Fruit fly (Drosophila melanogaster) whole organism, embryonic: ENCODE measurements around the gene hang.
A peak's percentile ranks its signal among the peaks of the same experiment; 100 is the strongest.

Experiments used
- Asciz ChIP-seq: fragments of 200-800 bp; sonication (Bioruptor generic); optimal IDR thresholded peaks from 2 replicates; lab custom pipeline; 2017; ENCODE audit warnings: missing biosample characterization, mild to moderate bottlenecking, missing genetic modification characterization, missing genetic modification reagents
- B-H1 ChIP-seq: fragments of 200-800 bp; sonication (Bioruptor generic); IDR thresholded peaks from 3 replicates; pipeline ENCODE4 v1.3.6; 2022; ENCODE audit warnings: missing biosample characterization, missing genetic modification characterization
- CG12155 ChIP-seq: fragments of 200-800 bp; sonication (Bioruptor generic); optimal IDR thresholded peaks from 3 replicates; lab custom pipeline; 2016; ENCODE audit warnings: missing biosample characterization, missing genetic modification characterization
- CG14965 ChIP-seq: fragments of 200-800 bp; sonication (Bioruptor generic); optimal IDR thresholded peaks from 2 replicates; lab custom pipeline; 2016; ENCODE audit warnings: missing biosample characterization, missing genetic modification characterization, borderline replicate concordance
- CG15073 ChIP-seq: fragments of 200-800 bp; sonication (Bioruptor generic); optimal IDR thresholded peaks from 2 replicates; lab custom pipeline; 2016; ENCODE audit warnings: missing biosample characterization, missing genetic modification characterization
- CG1529 ChIP-seq: fragments of 200-800 bp; sonication (Bioruptor generic); optimal IDR thresholded peaks from 3 replicates; lab custom pipeline; 2018; ENCODE audit warnings: missing biosample characterization, missing genetic modification characterization
- CG15696 ChIP-seq: fragments of 200-800 bp; sonication (Bioruptor generic); optimal IDR thresholded peaks from 2 replicates; lab custom pipeline; 2019; ENCODE audit warnings: missing biosample characterization, mild to moderate bottlenecking, missing genetic modification characterization, moderate library complexity
- CG18011 ChIP-seq: fragments of 200-800 bp; sonication (Bioruptor generic); optimal IDR thresholded peaks from 2 replicates; lab custom pipeline; 2017; ENCODE audit warnings: missing biosample characterization, missing genetic modification characterization, mild to moderate bottlenecking, moderate library complexity, missing genotype
- CG1832 ChIP-seq: fragments of 200-800 bp; sonication (Bioruptor generic); optimal IDR thresholded peaks from 2 replicates; lab custom pipeline; 2017; ENCODE audit warnings: missing biosample characterization, mild to moderate bottlenecking, missing genetic modification characterization, inconsistent platforms
- CG2199 ChIP-seq: fragments of 200-800 bp; sonication (Bioruptor generic); IDR thresholded peaks from 3 replicates; pipeline ENCODE4 v1.3.6; 2022; ENCODE audit warnings: missing biosample characterization, missing genetic modification characterization
- CG2712 ChIP-seq: fragments of 200-800 bp; optimal IDR thresholded peaks from 3 replicates; lab custom pipeline; 2019; ENCODE audit warnings: missing biosample characterization, mild to moderate bottlenecking, missing genetic modification characterization, moderate library complexity
- CG3163 ChIP-seq: fragments of 200-800 bp; sonication (Bioruptor generic); optimal IDR thresholded peaks from 3 replicates; lab custom pipeline; 2016; ENCODE audit warnings: missing biosample characterization, missing genetic modification characterization
- CG4404 ChIP-seq: fragments of 200-800 bp; sonication (Bioruptor generic); IDR thresholded peaks from 2 replicates; pipeline ENCODE4 v1.3.6; 2022; ENCODE audit warnings: missing biosample characterization, missing genetic modification characterization
- CG7745 ChIP-seq: fragments of 200-800 bp; sonication (Bioruptor generic); optimal IDR thresholded peaks from 2 replicates; lab custom pipeline; 2018; ENCODE audit warnings: missing biosample characterization, mild to moderate bottlenecking, missing genetic modification characterization, moderate library complexity
- CG7963 ChIP-seq: fragments of 200-800 bp; sonication (Bioruptor generic); IDR thresholded peaks from 3 replicates; pipeline ENCODE4 v1.3.6; 2022; ENCODE audit warnings: missing biosample characterization, missing genetic modification characterization; ENCODE audit not compliant: partially characterized antibody
- CG9817 ChIP-seq: fragments of 200-800 bp; sonication (Bioruptor generic); optimal IDR thresholded peaks from 2 replicates; lab custom pipeline; 2018; ENCODE audit warnings: missing biosample characterization, mild to moderate bottlenecking, missing genetic modification characterization, moderate library complexity
- CoRest ChIP-seq: fragments of 200-800 bp; sonication (Bioruptor generic); optimal IDR thresholded peaks from 3 replicates; lab custom pipeline; 2018; ENCODE audit warnings: missing biosample characterization, mild to moderate bottlenecking, missing genetic modification characterization, moderate library complexity
- E2f2 ChIP-seq: fragments of 200-800 bp; sonication (Bioruptor generic); IDR thresholded peaks from 2 replicates; pipeline ENCODE4 v1.3.6; 2022; ENCODE audit warnings: missing biosample characterization, missing genetic modification characterization
- Fer3 ChIP-seq: fragments of 200-800 bp; sonication (Bioruptor generic); optimal IDR thresholded peaks from 2 replicates; lab custom pipeline; 2018; ENCODE audit warnings: missing biosample characterization, mild to moderate bottlenecking, missing genetic modification characterization, moderate library complexity
- HmgD ChIP-seq: fragments of 200-800 bp; sonication (Bioruptor generic); optimal IDR thresholded peaks from 3 replicates; lab custom pipeline; 2016; ENCODE audit warnings: missing biosample characterization, missing genetic modification characterization
- HmgZ ChIP-seq: fragments of 200-800 bp; sonication (Bioruptor generic); optimal IDR thresholded peaks from 2 replicates; lab custom pipeline; 2018; ENCODE audit warnings: missing biosample characterization, mild to moderate bottlenecking, missing genetic modification characterization
- Hmx ChIP-seq: fragments of 200-800 bp; sonication (Bioruptor generic); optimal IDR thresholded peaks from 2 replicates; lab custom pipeline; 2016; ENCODE audit warnings: missing biosample characterization, missing genetic modification characterization
- Nf-YA ChIP-seq: fragments of 200-800 bp; sonication (Bioruptor generic); IDR thresholded peaks from 2 replicates; pipeline ENCODE4 v1.3.6; 2022; ENCODE audit warnings: missing biosample characterization, missing genetic modification characterization
- Opbp ChIP-seq: fragments of 200-800 bp; sonication (Bioruptor generic); IDR thresholded peaks from 3 replicates; pipeline ENCODE4 v1.3.6; 2022; ENCODE audit warnings: missing biosample characterization, missing genetic modification characterization; ENCODE audit not compliant: partially characterized antibody
- PHDP ChIP-seq: fragments of 200-800 bp; sonication (Bioruptor generic); optimal IDR thresholded peaks from 3 replicates; lab custom pipeline; 2018; ENCODE audit warnings: missing biosample characterization, mild to moderate bottlenecking, missing genetic modification characterization, moderate library complexity
- Rx ChIP-seq: fragments of 200-800 bp; sonication (Bioruptor generic); IDR thresholded peaks from 2 replicates; pipeline ENCODE4 v1.3.6; 2022; ENCODE audit warnings: missing biosample characterization, missing genetic modification characterization
- Scr ChIP-seq: fragments of 200-800 bp; sonication (Bioruptor generic); IDR thresholded peaks from 2 replicates; pipeline ENCODE4 v1.3.6; 2022; ENCODE audit warnings: missing biosample characterization, missing genetic modification characterization; ENCODE audit not compliant: partially characterized antibody
- Spps ChIP-seq: fragments of 200-800 bp; sonication (Bioruptor generic); optimal IDR thresholded peaks from 2 replicates; lab custom pipeline; 2018; ENCODE audit warnings: missing biosample characterization, mild to moderate bottlenecking, missing genetic modification characterization
- ab ChIP-seq: fragments of 200-800 bp; sonication (Bioruptor generic); optimal IDR thresholded peaks from 2 replicates; lab custom pipeline; 2016; ENCODE audit warnings: missing biosample characterization, missing genetic modification characterization
- ash1 ChIP-seq: fragments of 200-800 bp; sonication (Bioruptor generic); optimal IDR thresholded peaks from 2 replicates; lab custom pipeline; 2018; ENCODE audit warnings: missing biosample characterization, mild to moderate bottlenecking, missing genetic modification characterization
- ato ChIP-seq: fragments of 200-800 bp; sonication (Bioruptor generic); IDR thresholded peaks from 2 replicates; pipeline ENCODE4 v1.3.6; 2022; ENCODE audit warnings: missing biosample characterization, missing genetic modification characterization; ENCODE audit not compliant: partially characterized antibody
- bab2 ChIP-seq: fragments of 200-800 bp; sonication (Bioruptor generic); optimal IDR thresholded peaks from 2 replicates; lab custom pipeline; 2016; ENCODE audit warnings: missing biosample characterization, missing genetic modification characterization
- cg ChIP-seq: fragments of 200-800 bp; sonication (Bioruptor generic); optimal IDR thresholded peaks from 3 replicates; lab custom pipeline; 2019; ENCODE audit warnings: missing biosample characterization, mild to moderate bottlenecking, missing genetic modification characterization, moderate library complexity
- chinmo ChIP-seq: fragments of 200-800 bp; sonication (Bioruptor generic); IDR thresholded peaks from 4 replicates; pipeline ENCODE4 v1.3.6; 2022; ENCODE audit warnings: missing biosample characterization, missing genetic modification characterization; ENCODE audit not compliant: partially characterized antibody
- crol ChIP-seq: fragments of 200-800 bp; sonication (Bioruptor generic); IDR thresholded peaks from 2 replicates; pipeline ENCODE4 v1.3.6; 2022; ENCODE audit warnings: missing biosample characterization, missing genetic modification characterization
- ems ChIP-seq: fragments of 200-800 bp; sonication (Bioruptor generic); optimal IDR thresholded peaks from 3 replicates; lab custom pipeline; 2016; ENCODE audit warnings: missing biosample characterization, missing genetic modification characterization
- fd96Cb ChIP-seq: fragments of 200-800 bp; sonication (Bioruptor generic); optimal IDR thresholded peaks from 2 replicates; lab custom pipeline; 2018; ENCODE audit warnings: missing biosample characterization, mild to moderate bottlenecking, missing genetic modification characterization, moderate library complexity
- jumu ChIP-seq: fragments of 200-800 bp; sonication (Bioruptor generic); optimal IDR thresholded peaks from 3 replicates; lab custom pipeline; 2016; ENCODE audit warnings: missing biosample characterization, missing genetic modification characterization
- kni ChIP-seq: fragments of 200-800 bp; sonication (Bioruptor generic); optimal IDR thresholded peaks from 3 replicates; lab custom pipeline; 2017; ENCODE audit warnings: mild to moderate bottlenecking, missing biosample characterization, missing genetic modification reagents, missing genetic modification characterization
- maf-S ChIP-seq: fragments of 200-800 bp; sonication (Bioruptor generic); optimal IDR thresholded peaks from 2 replicates; lab custom pipeline; 2016; ENCODE audit warnings: missing biosample characterization, missing genetic modification characterization
- mam ChIP-seq: fragments of 200-800 bp; sonication (Bioruptor generic); optimal IDR thresholded peaks from 3 replicates; lab custom pipeline; 2016; ENCODE audit warnings: missing biosample characterization, missing genetic modification characterization
- phol ChIP-seq: fragments of 200-800 bp; sonication (Bioruptor generic); optimal IDR thresholded peaks from 3 replicates; lab custom pipeline; 2018; ENCODE audit warnings: missing biosample characterization, mild to moderate bottlenecking, missing genetic modification characterization, moderate library complexity
- sc ChIP-seq, 3 experiments: fragments of >200 bp in 2 of 3; fragments of 200-800 bp in 1 of 3; sonication (Bioruptor generic) in 1 of 3; optimal IDR thresholded peaks; 2 replicates in 2 of 3; 3 replicates in 1 of 3; lab custom pipeline; 2017; ENCODE audit warnings: mild to moderate bottlenecking in 1 of 3, missing biosample characterization in 1 of 3, missing genetic modification characterization in 1 of 3, missing genetic modification reagents in 1 of 3
- seq ChIP-seq: fragments of 200-800 bp; sonication (Bioruptor generic); IDR thresholded peaks from 2 replicates; pipeline ENCODE4 v1.3.6; 2022; ENCODE audit warnings: missing biosample characterization, missing genetic modification characterization
- slou ChIP-seq: fragments of 200-800 bp; sonication (Bioruptor generic); optimal IDR thresholded peaks from 3 replicates; lab custom pipeline; 2016; ENCODE audit warnings: missing biosample characterization, missing genetic modification characterization
- slp2 ChIP-seq: fragments of 200-800 bp; sonication (Bioruptor generic); optimal IDR thresholded peaks from 2 replicates; lab custom pipeline; 2016; ENCODE audit warnings: missing biosample characterization, missing genetic modification characterization
- stc ChIP-seq: fragments of 200-800 bp; sonication (Bioruptor generic); IDR thresholded peaks from 2 replicates; pipeline ENCODE4 v1.3.6; 2022; ENCODE audit warnings: missing biosample characterization, missing genetic modification characterization
- tx ChIP-seq: fragments of 200-800 bp; sonication (Bioruptor generic); optimal IDR thresholded peaks from 2 replicates; lab custom pipeline; 2016; ENCODE audit warnings: missing biosample characterization, missing genetic modification characterization
- unpg ChIP-seq: fragments of 200-800 bp; sonication (Bioruptor generic); optimal IDR thresholded peaks from 3 replicates; lab custom pipeline; 2018; ENCODE audit warnings: missing biosample characterization, mild to moderate bottlenecking, missing genetic modification characterization, moderate library complexity
- vvl ChIP-seq: fragments of 200-800 bp; sonication (Bioruptor generic); IDR thresholded peaks from 2 replicates; pipeline ENCODE4 v1.3.6; 2022; ENCODE audit warnings: missing biosample characterization, missing genetic modification characterization

hang gene

dm6 chrX:16458551-16458950 lies 35.9 kb downstream of the hang start (continued):
- TF ChIP-seq E2f2 (GFP tag; lab: Robert Waterston, UW) (peak; percentile 19; the same call in 1 of the 2 replicates), Fer3 (tag; lab: Kevin White, UChicago) (no peak), seq (no peak), CG9817 (tag; lab: Kevin White, UChicago) (peak; percentile 1), HmgD (GFP tag; lab: Kevin White, UChicago) (no peak), CG7745 (no peak), Nf-YA (GFP tag; lab: Robert Waterston, UW) (peak; percentile 33; the same call in 1 of the 2 replicates), jumu (GFP tag; lab: Kevin White, UChicago) (peak; percentile 3), CG15073 (GFP tag; lab: Kevin White, UChicago) (peak; percentile 97), maf-S (GFP tag; lab: Kevin White, UChicago) (no peak), CG2712 (tag; lab: Kevin White, UChicago) (peak; percentile 3), Rx (GFP tag; lab: Robert Waterston, UW) (no peak), chinmo (no peak), CG12155 (GFP tag; lab: Kevin White, UChicago) (no peak), Asciz (GFP tag; lab: Kevin White, UChicago) (no peak), slp2 (GFP tag; lab: Kevin White, UChicago) (peak; percentile 11), kni (GFP tag; lab: Kevin White, UChicago) (no peak), CG18011 (GFP tag; lab: Kevin White, UChicago) (no peak), PHDP (tag; lab: Kevin White, UChicago) (no peak), CG4404 (GFP tag; lab: Robert Waterston, UW) (no peak), CG1832 (GFP tag; lab: Kevin White, UChicago) (peak; percentile 80), B-H1 (peak; percentile 19; the same call in 1 of the 3 replicates), CG14965 (no peak), mam (peak; percentile 32), ash1 (GFP tag; lab: Kevin White, UChicago) (no peak), Scr (GFP tag; lab: Robert Waterston, UW) (no peak), HmgZ (tag; lab: Kevin White, UChicago) (no peak), CG1529 (GFP tag; lab: Kevin White, UChicago) (no peak), slou (GFP tag; lab: Kevin White, UChicago) (no peak), stc (0 out of 2 replicates have a peak, but pooled peaks have one; percentile 22), tx (GFP tag; lab: Kevin White, UChicago) (no peak), fd96Cb (tag; lab: Kevin White, UChicago) (no peak), CG15696 (tag; lab: Kevin White, UChicago) (no peak), CoRest (tag; lab: Kevin White, UChicago) (peak; percentile 3), CG2199 (peak; percentile 44; the same call in 1 of the 3 replicates), sc (optimal IDR thresholded peaks at IDR 0.05; lab: Kevin White, UChicago) (no peak), sc (GFP tag; optimal IDR thresholded peaks at IDR 0.05; lab: Kevin White, UChicago) (no peak), vvl (GFP tag; lab: Robert Waterston, UW) (peak; percentile 9; the same call in 1 of the 2 replicates), phol (tag; lab: Kevin White, UChicago) (peak; percentile 14), bab2 (GFP tag; lab: Kevin White, UChicago) (no peak), CG7963 (GFP tag; lab: Robert Waterston, UW) (no peak), CG3163 (GFP tag; lab: Kevin White, UChicago) (no peak), ato (GFP tag; lab: Robert Waterston, UW) (no peak), ab (GFP tag; lab: Kevin White, UChicago) (no peak), unpg (GFP tag; lab: Kevin White, UChicago) (no peak), crol (no peak), Opbp (GFP tag; lab: Robert Waterston, UW) (no peak), Hmx (no peak), ems (GFP tag; lab: Kevin White, UChicago) (no peak), Spps (no peak), cg (peak; percentile 36)
